Fruit fly (Drosophila melanogaster) whole organism, adult: ENCODE measurements around the gene CG15894.
A peak's percentile ranks its signal among the peaks of the same experiment; 100 is the strongest.

ENCODE experiments used
- Hr96 ChIP-seq: fragments of 200-800 bp; sonication (Bioruptor generic); optimal IDR thresholded peaks from 2 replicates; lab custom pipeline; 2016; ENCODE audit warnings: missing biosample characterization, missing genetic modification characterization
- Mnt ChIP-seq: fragments of 200-800 bp; sonication (Bioruptor generic); optimal IDR thresholded peaks from 2 replicates; lab custom pipeline; 2016; ENCODE audit warnings: missing biosample characterization, mild to moderate bottlenecking, missing genetic modification characterization

DNA sequence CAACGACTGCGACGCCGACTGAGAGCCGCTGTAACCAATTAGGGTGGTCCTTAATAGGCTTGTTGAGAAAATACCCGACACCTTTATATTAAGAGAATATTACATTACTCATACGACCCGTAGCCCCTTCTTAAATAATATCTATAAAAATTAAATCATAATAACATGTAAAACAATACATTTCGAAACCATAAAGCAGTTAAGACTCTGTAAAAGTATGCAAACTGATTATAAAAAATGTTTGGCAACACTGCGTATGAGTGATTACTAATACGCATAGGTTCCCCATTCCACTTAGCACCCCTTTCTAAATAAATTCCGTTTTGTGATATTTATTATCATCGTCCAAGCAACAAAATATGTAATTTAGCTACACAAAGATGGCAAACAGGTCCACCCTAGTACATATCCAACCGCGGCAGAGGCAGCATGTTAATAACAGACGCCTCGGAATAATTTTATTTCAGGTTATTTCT, 31.6 kb downstream of the CG15894 start:
- TF ChIP-seq Mnt (GFP tag; lab: Kevin White, UChicago) = no peak
- TF ChIP-seq Hr96 (GFP tag; lab: Kevin White, UChicago) = peak; percentile 52
